Worm (Caenorhabditis elegans): ENCODE data around the gene F45D3.3.

F45D3.3 gene

DNA sequence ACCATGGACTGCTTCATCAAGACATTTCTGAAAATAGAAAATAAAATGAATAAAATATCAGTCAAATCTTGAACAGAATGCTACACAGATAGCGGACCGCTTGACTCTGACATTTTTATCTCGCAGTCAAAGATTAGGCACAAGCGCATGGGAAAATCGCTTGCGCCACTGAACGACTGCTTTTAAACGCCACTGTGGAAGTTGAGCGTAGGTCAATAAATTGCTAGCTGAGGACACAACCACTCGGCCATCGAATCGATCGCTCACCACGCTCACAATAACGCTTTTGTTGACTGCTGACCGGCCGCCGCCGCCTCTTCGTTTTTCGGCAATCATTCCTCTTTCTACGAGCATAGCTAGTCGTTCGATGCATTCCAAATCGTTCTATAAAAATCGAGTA is 46.6 kb upstream of the F45D3.3 start (continued):
- TF ChIP-seq snpc-4 (GFP tag; optimal IDR thresholded peaks at IDR 0.05) = peak; percentile 40
- peak in 3 of 4 experiments; percentile 16 to 62 (median 59) for TF ChIP-seq snpc-4 (tag; optimal IDR thresholded peaks at IDR 0.05)
- peak; percentile 45 for TF ChIP-seq lin-40 (tag; optimal IDR thresholded peaks at IDR 0.05)
- TF ChIP-seq hlh-12 (tag; optimal IDR thresholded peaks at IDR 0.05) = peak; percentile 52
- TF ChIP-seq ceh-40 (GFP tag; IDR thresholded peaks at IDR 0.05) = no peak
- no peak for TF ChIP-seq ceh-79 (tag; optimal IDR thresholded peaks at IDR 0.05)
- TF ChIP-seq ztf-26 (tag; optimal IDR thresholded peaks at IDR 0.05) = peak; percentile 45
- 0 out of 2 replicates have a peak, but pooled peaks have one; percentile 43 for TF ChIP-seq ekl-4 (GFP tag; IDR thresholded peaks at IDR 0.05)
- TF ChIP-seq C06A6.2 (GFP tag; conservative IDR thresholded peaks at IDR 0.05) = peak; percentile 43; the same call in 1 of the 2 replicates
- peak; percentile 28 for TF ChIP-seq nhr-179 (tag; optimal IDR thresholded peaks at IDR 0.05)
- peak in 1 of 3 experiments; percentile 33 for TF ChIP-seq lin-35 (GFP tag; optimal IDR thresholded peaks at IDR 0.05)
- peak; percentile 44 for TF ChIP-seq nhr-80 (tag; optimal IDR thresholded peaks at IDR 0.05)
- peak; percentile 53 for TF ChIP-seq snpc-3.4 (tag; optimal IDR thresholded peaks at IDR 0.05)
- no peak for TF ChIP-seq F57C9.4 (tag; optimal IDR thresholded peaks at IDR 0.05)
- TF ChIP-seq hmg-20 (GFP tag; IDR thresholded peaks at IDR 0.05) = no peak
- TF ChIP-seq B0261.1 (tag; optimal IDR thresholded peaks at IDR 0.05) = peak; percentile 74
- no peak for TF ChIP-seq ztf-22 (GFP tag; optimal IDR thresholded peaks at IDR 0.05)
- peak; percentile 22 for TF ChIP-seq somi-1 (GFP tag; optimal IDR thresholded peaks at IDR 0.05)
- peak; percentile 40; the same call in 1 of the 2 replicates for TF ChIP-seq hmg-1.2 (GFP tag; IDR thresholded peaks at IDR 0.05)
- TF ChIP-seq T07F8.4 (tag; optimal IDR thresholded peaks at IDR 0.05) = peak; percentile 56
- peak; percentile 64 for TF ChIP-seq rpc-1 (optimal IDR thresholded peaks at IDR 0.05)
- peak; percentile 78 for TF ChIP-seq rpc-1 (tag; optimal IDR thresholded peaks at IDR 0.05)
- peak; percentile 80; the same call in 1 of the 2 replicates for TF ChIP-seq Y56A3A.18 (GFP tag; IDR thresholded peaks at IDR 0.05)
- TF ChIP-seq lsl-1 (GFP tag; optimal IDR thresholded peaks at IDR 0.05) = peak; percentile 27
- TF ChIP-seq mcd-1 (GFP tag; IDR thresholded peaks at IDR 0.05) = peak; percentile 50
- TF ChIP-seq lin-26 (GFP tag; IDR thresholded peaks at IDR 0.05) = peak; percentile 86
- TF ChIP-seq tlf-1 (GFP tag; optimal IDR thresholded peaks at IDR 0.05) = no peak
- TF ChIP-seq ccch-3 (GFP tag; optimal IDR thresholded peaks at IDR 0.05) = no peak
- TF ChIP-seq F49E8.2 (tag; optimal IDR thresholded peaks at IDR 0.05; ENCODE audit: insufficient read depth) = peak; percentile 45
- TF ChIP-seq K12H6.12 (tag; optimal IDR thresholded peaks at IDR 0.05) = peak; percentile 55
- TF ChIP-seq hrde-1 (tag; optimal IDR thresholded peaks at IDR 0.05; ENCODE audit: borderline replicate concordance) = peak; percentile 55
- peak; percentile 22 for TF ChIP-seq ceh-27 (GFP tag; optimal IDR thresholded peaks at IDR 0.05)
- no peak for TF ChIP-seq him-1 (tag; optimal IDR thresholded peaks at IDR 0.05)
- TF ChIP-seq madf-6 (GFP tag; IDR thresholded peaks at IDR 0.05) = peak; percentile 61; the same call in 1 of the 2 replicates
- peak; percentile 55 for TF ChIP-seq snpc-1.3 (tag; optimal IDR thresholded peaks at IDR 0.05; ENCODE audit: insufficient read depth)
- TF ChIP-seq repo-1 (tag; optimal IDR thresholded peaks at IDR 0.05) = peak; percentile 73
- no peak for TF ChIP-seq egl-18 (GFP tag; IDR thresholded peaks at IDR 0.05)
- peak; percentile 52 for TF ChIP-seq mes-4 (tag; optimal IDR thresholded peaks at IDR 0.05)
- TF ChIP-seq F10E7.11 (tag; optimal IDR thresholded peaks at IDR 0.05) = peak; percentile 54
- peak; percentile 19 for TF ChIP-seq atf-7 (tag; optimal IDR thresholded peaks at IDR 0.05)
- 0 out of 2 replicates have a peak, but pooled peaks have one; percentile 35 for TF ChIP-seq hsf-1 (GFP tag; IDR thresholded peaks at IDR 0.05)
- TF ChIP-seq snpc-1.1 (tag; optimal IDR thresholded peaks at IDR 0.05; ENCODE audit: insufficient read depth) = peak; percentile 24
- TF ChIP-seq chd-7 (tag; optimal IDR thresholded peaks at IDR 0.05) = peak; percentile 48
- TF ChIP-seq B0035.1 (tag; optimal IDR thresholded peaks at IDR 0.05) = peak; percentile 68
- TF ChIP-seq madf-10 (tag; optimal IDR thresholded peaks at IDR 0.05) = peak; percentile 15
- TF ChIP-seq rec-8 (tag; optimal IDR thresholded peaks at IDR 0.05) = peak in 1 of 2 experiments; percentile 63
- TF ChIP-seq B0336.3 (GFP tag; IDR thresholded peaks at IDR 0.05) = peak; percentile 74
- no peak for TF ChIP-seq lir-1 (GFP tag; conservative IDR thresholded peaks at IDR 0.05)

Measured in whole organism, young adult.